Worm (Caenorhabditis elegans) whole organism, young adult: ENCODE data around the gene F53F4.17.

Source experiments
- B0019.2 ChIP-seq: fragments of 200-800 bp; sonication (Bioruptor generic); conservative IDR thresholded peaks from 2 replicates; pipeline ENCODE4 v1.3.6; 2022; ENCODE audit warnings: missing genetic modification reagents, missing genetic modification characterization, missing compliant biosample characterization
- C06A6.2 ChIP-seq: fragments of 200-800 bp; sonication (Bioruptor generic); conservative IDR thresholded peaks from 2 replicates; pipeline ENCODE4 v1.3.6; 2022; ENCODE audit warnings: missing genetic modification characterization, missing compliant biosample characterization
- F10E7.11 ChIP-seq: sonication (generic microtip); optimal IDR thresholded peaks from 2 replicates; lab custom pipeline; 2017; ENCODE audit warnings: mild to moderate bottlenecking, missing genetic modification characterization, moderate library complexity, missing compliant biosample characterization
- F22D6.2 ChIP-seq: sonication (generic microtip); optimal IDR thresholded peaks from 2 replicates; lab custom pipeline; 2016; ENCODE audit warnings: mild to moderate bottlenecking, missing genetic modification characterization, missing compliant biosample characterization
- F23B12.7 ChIP-seq: sonication (generic microtip); optimal IDR thresholded peaks from 2 replicates; lab custom pipeline; 2017; ENCODE audit warnings: missing genetic modification characterization, mild to moderate bottlenecking, missing compliant biosample characterization, antibody characterized with exemption, moderate library complexity; ENCODE audit not compliant: insufficient read depth
- F37B4.10 ChIP-seq: fragments of 200-800 bp; sonication (Bioruptor generic); IDR thresholded peaks from 2 replicates; pipeline ENCODE4 v1.3.6; 2022; ENCODE audit warnings: missing genetic modification characterization, missing compliant biosample characterization
- F49E8.2 ChIP-seq: sonication (generic microtip); optimal IDR thresholded peaks from 3 replicates; lab custom pipeline; 2017; ENCODE audit warnings: missing genetic modification characterization, mild to moderate bottlenecking, missing compliant biosample characterization, antibody characterized with exemption, moderate library complexity; ENCODE audit not compliant: insufficient read depth
- F55B11.4 ChIP-seq: sonication (generic microtip); optimal IDR thresholded peaks from 2 replicates; lab custom pipeline; 2016; ENCODE audit warnings: missing compliant biosample characterization, missing genetic modification characterization, borderline replicate concordance; ENCODE audit not compliant: insufficient read depth
- K11D2.4 ChIP-seq: fragments of 200-800 bp; sonication (Bioruptor generic); IDR thresholded peaks from 2 replicates; pipeline ENCODE4 v1.3.6; 2022; ENCODE audit warnings: missing genetic modification reagents, missing genetic modification characterization, missing compliant biosample characterization
- aptf-3 ChIP-seq: fragments of 200-800 bp; sonication (Bioruptor generic); IDR thresholded peaks from 2 replicates; pipeline ENCODE4 v1.3.6; 2022; ENCODE audit warnings: missing genetic modification characterization, missing compliant biosample characterization
- attf-5 ChIP-seq: fragments of 200-800 bp; sonication (Bioruptor generic); optimal IDR thresholded peaks from 2 replicates; lab custom pipeline; 2018; ENCODE audit warnings: mild to moderate bottlenecking, missing genetic modification characterization, missing compliant biosample characterization
- bed-1 ChIP-seq: fragments of 200-800 bp; sonication (Bioruptor generic); IDR thresholded peaks from 2 replicates; pipeline ENCODE4 v1.3.6; 2022; ENCODE audit warnings: missing genetic modification reagents, missing genetic modification characterization, missing compliant biosample characterization
- cebp-1 ChIP-seq, 2 experiments: fragments of 200-800 bp in 1 of 2; sonication (Bioruptor generic) in 1 of 2; sonication (generic microtip) in 1 of 2; IDR thresholded peaks in 1 of 2; optimal IDR thresholded peaks in 1 of 2; 2 replicates each; pipeline versions ENCODE4 v1.3.6 to Lab custom; 2017 to 2022; ENCODE audit warnings: missing compliant biosample characterization in 2 of 2, missing genetic modification characterization in 2 of 2, mild to moderate bottlenecking in 1 of 2, missing genetic modification reagents in 1 of 2, moderate library complexity in 1 of 2
- cebp-2 ChIP-seq: fragments of 200-800 bp; sonication (Bioruptor generic); IDR thresholded peaks from 2 replicates; pipeline ENCODE4 v1.3.6; 2022; ENCODE audit warnings: missing genetic modification characterization, missing compliant biosample characterization
- ceh-100 ChIP-seq: fragments of 200-800 bp; sonication (Bioruptor generic); IDR thresholded peaks from 2 replicates; pipeline ENCODE4 v1.3.6; 2022; ENCODE audit warnings: missing genetic modification reagents, missing genetic modification characterization, missing compliant biosample characterization
- ceh-58 ChIP-seq: fragments of 200-800 bp; sonication (Bioruptor generic); IDR thresholded peaks from 2 replicates; pipeline ENCODE4 v1.3.6; 2022; ENCODE audit warnings: missing genetic modification characterization, missing compliant biosample characterization
- chd-7 ChIP-seq: sonication (generic microtip); optimal IDR thresholded peaks from 2 replicates; lab custom pipeline; 2016; ENCODE audit warnings: mild to moderate bottlenecking, missing genetic modification characterization, moderate library complexity, missing compliant biosample characterization
- dox-1 ChIP-seq: fragments of 200-800 bp; sonication (Bioruptor generic); IDR thresholded peaks from 2 replicates; pipeline ENCODE4 v1.3.6; 2022; ENCODE audit warnings: missing genetic modification reagents, missing genetic modification characterization, missing compliant biosample characterization
- efl-1 ChIP-seq: fragments of 150-350 bp; optimal IDR thresholded peaks from 2 replicates; lab custom pipeline; 2014; ENCODE audit warnings: missing biosample characterization, missing genetic modification reagents, missing genetic modification characterization
- egl-44 ChIP-seq: fragments of 200-800 bp; sonication (Bioruptor generic); IDR thresholded peaks from 2 replicates; pipeline ENCODE4 v1.3.6; 2022; ENCODE audit warnings: missing genetic modification reagents, missing genetic modification characterization, missing compliant biosample characterization
- egrh-3 ChIP-seq: fragments of 200-800 bp; sonication (Bioruptor generic); IDR thresholded peaks from 2 replicates; pipeline ENCODE4 v1.3.6; 2022; ENCODE audit warnings: missing genetic modification reagents, missing genetic modification characterization, missing compliant biosample characterization
- ets-4 ChIP-seq: fragments of 200-800 bp; sonication (Bioruptor generic); optimal IDR thresholded peaks from 2 replicates; lab custom pipeline; 2018; ENCODE audit warnings: mild to moderate bottlenecking, missing genetic modification characterization, missing compliant biosample characterization
- gei-17 ChIP-seq: fragments of 200-800 bp; sonication (Bioruptor generic); optimal IDR thresholded peaks from 2 replicates; lab custom pipeline; 2018; ENCODE audit warnings: mild to moderate bottlenecking, missing genetic modification characterization, missing compliant biosample characterization
- hlh-12 ChIP-seq: sonication (generic microtip); optimal IDR thresholded peaks from 2 replicates; lab custom pipeline; 2016; ENCODE audit warnings: missing genetic modification characterization, missing compliant biosample characterization
- hlh-26 ChIP-seq: fragments of 200-800 bp; sonication (Bioruptor generic); conservative IDR thresholded peaks from 2 replicates; pipeline ENCODE4 v1.3.6; 2022; ENCODE audit warnings: missing genetic modification reagents, missing genetic modification characterization, missing compliant biosample characterization
- hmg-1.2 ChIP-seq: fragments of 200-800 bp; sonication (Bioruptor generic); IDR thresholded peaks from 2 replicates; pipeline ENCODE4 v1.3.6; 2022; ENCODE audit warnings: missing genetic modification reagents, missing genetic modification characterization, missing compliant biosample characterization
- hsf-1 ChIP-seq: fragments of 200-800 bp; sonication (Bioruptor generic); IDR thresholded peaks from 2 replicates; pipeline ENCODE4 v1.3.6; 2022; ENCODE audit warnings: missing genetic modification reagents, missing genetic modification characterization, missing compliant biosample characterization
- let-526 ChIP-seq: fragments of 200-800 bp; sonication (Bioruptor generic); IDR thresholded peaks from 2 replicates; pipeline ENCODE4 v1.3.6; 2022; ENCODE audit warnings: missing genetic modification reagents, missing genetic modification characterization, missing compliant biosample characterization
- let-607 ChIP-seq, 2 experiments: fragments of 200-800 bp in 1 of 2; sonication (Bioruptor generic) in 1 of 2; sonication (generic microtip) in 1 of 2; optimal IDR thresholded peaks; 2 replicates each; lab custom pipeline; 2016 to 2018; ENCODE audit warnings: mild to moderate bottlenecking in 2 of 2, missing compliant biosample characterization in 2 of 2, missing genetic modification characterization in 2 of 2, moderate library complexity in 2 of 2, missing genotype in 1 of 2
- lin-26 ChIP-seq: fragments of 200-800 bp; sonication (Bioruptor generic); IDR thresholded peaks from 2 replicates; pipeline ENCODE4 v1.3.6; 2022; ENCODE audit warnings: missing genetic modification reagents, missing genetic modification characterization, missing compliant biosample characterization
- lsl-1 ChIP-seq: fragments of 200-800 bp; sonication (Bioruptor generic); optimal IDR thresholded peaks from 2 replicates; lab custom pipeline; 2018; ENCODE audit warnings: mild to moderate bottlenecking, missing genetic modification characterization, moderate library complexity, missing compliant biosample characterization
- madf-8 ChIP-seq: fragments of 200-800 bp; sonication (Bioruptor generic); conservative IDR thresholded peaks from 2 replicates; pipeline ENCODE4 v1.3.6; 2022; ENCODE audit warnings: missing genetic modification reagents, missing genetic modification characterization, missing compliant biosample characterization
- nfya-1 ChIP-seq: sonication (generic microtip); optimal IDR thresholded peaks from 2 replicates; lab custom pipeline; 2017; ENCODE audit warnings: antibody characterized with exemption, missing compliant biosample characterization, missing genetic modification characterization, borderline replicate concordance; ENCODE audit not compliant: insufficient read depth
- nfyb-1 ChIP-seq: fragments of 200-800 bp; sonication (Bioruptor generic); IDR thresholded peaks from 2 replicates; pipeline ENCODE4 v1.3.6; 2022; ENCODE audit warnings: missing genetic modification reagents, missing genetic modification characterization, missing compliant biosample characterization
- nhr-179 ChIP-seq: sonication (generic microtip); optimal IDR thresholded peaks from 2 replicates; lab custom pipeline; 2016; ENCODE audit warnings: mild to moderate bottlenecking, missing genetic modification characterization, missing compliant biosample characterization
- nhr-27 ChIP-seq: fragments of 200-800 bp; sonication (Bioruptor generic); optimal IDR thresholded peaks from 2 replicates; lab custom pipeline; 2018; ENCODE audit warnings: mild to moderate bottlenecking, missing genetic modification characterization, moderate library complexity, missing compliant biosample characterization
- pbrm-1 ChIP-seq: fragments of 200-800 bp; sonication (Bioruptor generic); IDR thresholded peaks from 2 replicates; pipeline ENCODE4 v1.3.6; 2022; ENCODE audit warnings: missing genetic modification reagents, missing genetic modification characterization, missing compliant biosample characterization
- rpc-1 ChIP-seq, 2 experiments: fragments of 150-350 bp in 1 of 2; sonication (generic microtip) in 1 of 2; optimal IDR thresholded peaks; 2 replicates each; lab custom pipeline; 2014 to 2018; ENCODE audit warnings: missing biosample characterization in 1 of 2, missing genetic modification characterization in 1 of 2, missing genetic modification reagents in 1 of 2, missing genotype in 1 of 2
- sdz-38 ChIP-seq: sonication (generic microtip); optimal IDR thresholded peaks from 2 replicates; lab custom pipeline; 2016; ENCODE audit warnings: missing genotype, missing genetic modification characterization, missing compliant biosample characterization
- sea-2 ChIP-seq: fragments of 200-800 bp; sonication (Bioruptor generic); IDR thresholded peaks from 2 replicates; pipeline ENCODE4 v1.3.6; 2022; ENCODE audit warnings: missing genetic modification characterization, missing compliant biosample characterization
- unc-130 ChIP-seq: sonication (generic microtip); optimal IDR thresholded peaks from 2 replicates; lab custom pipeline; 2016; ENCODE audit warnings: missing genetic modification reagents, missing genetic modification characterization, missing compliant biosample characterization
- zfh-2 ChIP-seq: fragments of 200-800 bp; sonication (Bioruptor generic); conservative IDR thresholded peaks from 2 replicates; pipeline ENCODE4 v1.3.6; 2022; ENCODE audit warnings: missing genetic modification reagents, missing genetic modification characterization, missing compliant biosample characterization
- zim-3 ChIP-seq: sonication (generic microtip); optimal IDR thresholded peaks from 2 replicates; lab custom pipeline; 2017; ENCODE audit warnings: mild to moderate bottlenecking, missing genetic modification characterization, moderate library complexity, missing compliant biosample characterization
- ztf-28 ChIP-seq: fragments of 200-800 bp; sonication (Bioruptor generic); IDR thresholded peaks from 2 replicates; pipeline ENCODE4 v1.3.6; 2022; ENCODE audit warnings: missing genetic modification reagents, missing genetic modification characterization, missing compliant biosample characterization

The F53F4.17 gene

ce11 chrV:13562748-13563147, 25.3 kb upstream of the F53F4.17 start:
- TF ChIP-seq zfh-2 (peak; percentile 82), nhr-27 (no peak), K11D2.4 (GFP tag; lab: Robert Waterston, UW) (no peak), egrh-3 (peak; percentile 66)
- TF ChIP-seq, all 124 proteins: peak for 2

ce11 chrV:13563841-13564240, 24.2 kb upstream of the F53F4.17 start, which contains the start of gene grl-17:
Gene grl-17 (minus strand): TSS chrV:13563941.
- TF ChIP-seq gei-17 (no peak), F23B12.7 (tag; lab: Kevin White, UChicago) (no peak), lin-26 (GFP tag; lab: Robert Waterston, UW) (no peak), egl-44 (GFP tag; lab: Robert Waterston, UW) (no peak), F10E7.11 (tag; lab: Kevin White, UChicago) (no peak), attf-5 (GFP tag; lab: Kevin White, UChicago) (no peak), aptf-3 (no peak), nfyb-1 (GFP tag; lab: Robert Waterston, UW) (no peak), chd-7 (tag; lab: Kevin White, UChicago) (no peak), cebp-1 (GFP tag; IDR thresholded peaks at IDR 0.05; lab: Robert Waterston, UW) (no peak), cebp-1 (tag; optimal IDR thresholded peaks at IDR 0.05; lab: Kevin White, UChicago) (no peak), bed-1 (GFP tag; lab: Robert Waterston, UW) (no peak), cebp-2 (no peak), unc-130 (GFP tag; lab: Kevin White, UChicago) (no peak)

- peak; percentile 29 for TF ChIP-seq lsl-1 (GFP tag; lab: Kevin White, UChicago)
- no peak for TF ChIP-seq sea-2 (GFP tag; lab: Robert Waterston, UW)
- TF ChIP-seq hlh-26, result no peak
- TF ChIP-seq egrh-3, result 0 out of 2 replicates have a peak, but pooled peaks have one; percentile 10
- no peak for TF ChIP-seq madf-8 (GFP tag; lab: Robert Waterston, UW)
- no peak for TF ChIP-seq F49E8.2 (tag; lab: Kevin White, UChicago)
- TF ChIP-seq ceh-100 (GFP tag; lab: Robert Waterston, UW), result 0 out of 2 replicates have a peak, but pooled peaks have one; percentile 22
- TF ChIP-seq C06A6.2, result peak; percentile 81
- no peak for TF ChIP-seq cebp-2
- no peak for TF ChIP-seq ceh-58 (GFP tag; lab: Robert Waterston, UW)
- peak; percentile 68 for TF ChIP-seq ets-4 (GFP tag; lab: Kevin White, UChicago)
- TF ChIP-seq sdz-38 (tag; lab: Kevin White, UChicago), result no peak
- TF ChIP-seq let-607 (tag; optimal IDR thresholded peaks at IDR 0.05; lab: Kevin White, UChicago), result peak in 1 of 2 experiments; percentile 83
- TF ChIP-seq B0019.2 (GFP tag; lab: Robert Waterston, UW), result no peak
- peak; percentile 99 for TF ChIP-seq hmg-1.2
- no peak for TF ChIP-seq aptf-3
- peak; percentile 83 for TF ChIP-seq dox-1 (GFP tag; lab: Robert Waterston, UW)
- TF ChIP-seq rpc-1 (optimal IDR thresholded peaks at IDR 0.05; lab: Kevin White, UChicago), result no peak
- no peak for TF ChIP-seq rpc-1 (tag; optimal IDR thresholded peaks at IDR 0.05; lab: Kevin White, UChicago)
- TF ChIP-seq pbrm-1 (GFP tag; lab: Robert Waterston, UW), result peak; percentile 75
- no peak for TF ChIP-seq F37B4.10 (GFP tag; lab: Robert Waterston, UW)
- TF ChIP-seq F22D6.2 (tag; lab: Kevin White, UChicago), result peak; percentile 65
- TF ChIP-seq nhr-179 (tag; lab: Kevin White, UChicago), result no peak
- no peak for TF ChIP-seq zim-3 (tag; lab: Kevin White, UChicago)
- no peak for TF ChIP-seq hlh-12
- no peak for TF ChIP-seq efl-1
- no peak for TF ChIP-seq ztf-28 (GFP tag; lab: Robert Waterston, UW)
- TF ChIP-seq nfya-1 (tag; lab: Kevin White, UChicago), result no peak
- peak; percentile 9; the same call in 1 of the 2 replicates for TF ChIP-seq hsf-1 (GFP tag; lab: Robert Waterston, UW)
- TF ChIP-seq let-526, result peak; percentile 71
- TF ChIP-seq bed-1 (GFP tag; lab: Robert Waterston, UW), result no peak
- TF ChIP-seq F55B11.4 (tag; lab: Kevin White, UChicago), result no peak
These were observed 22.8 kb upstream of the F53F4.17 start for ce11 chrV:13565197-13565596.
